Worm (Caenorhabditis elegans) whole organism, midembryonic: ENCODE measurements around the gene aat-8.

Experiments
- T22C8.4 ChIP-seq: fragments of 200-800 bp; sonication (Bioruptor generic); IDR thresholded peaks from 2 replicates; pipeline ENCODE4 v1.3.6; 2022; ENCODE audit warnings: missing genetic modification characterization, missing compliant biosample characterization
- klf-2 ChIP-seq: fragments of 200-800 bp; sonication (Bioruptor generic); conservative IDR thresholded peaks from 2 replicates; pipeline ENCODE4 v1.3.6; 2022; ENCODE audit warnings: missing genetic modification reagents, missing genetic modification characterization, missing compliant biosample characterization
- ref-1 ChIP-seq: fragments of 200-800 bp; sonication (Bioruptor generic); conservative IDR thresholded peaks from 2 replicates; pipeline ENCODE4 v1.3.6; 2022; ENCODE audit warnings: missing genetic modification reagents, missing genetic modification characterization, missing compliant biosample characterization
- tab-1 ChIP-seq: fragments of 200-800 bp; sonication (Bioruptor generic); IDR thresholded peaks from 2 replicates; pipeline ENCODE4 v1.3.6; 2022; ENCODE audit warnings: missing genetic modification characterization, missing compliant biosample characterization
- ztf-23 ChIP-seq: fragments of 200-800 bp; sonication (Bioruptor generic); IDR thresholded peaks from 2 replicates; pipeline ENCODE4 v1.3.6; 2022; ENCODE audit warnings: missing genetic modification reagents, missing genetic modification characterization, missing compliant biosample characterization
- ztf-29 ChIP-seq: fragments of 200-800 bp; sonication (Bioruptor generic); IDR thresholded peaks from 2 replicates; pipeline ENCODE4 v1.3.6; 2022; ENCODE audit warnings: missing genetic modification reagents, missing genetic modification characterization, missing compliant biosample characterization

- TF ChIP-seq tab-1 (no peak), ztf-29 (GFP tag; lab: Robert Waterston, UW) (no peak), ztf-23 (GFP tag; lab: Robert Waterston, UW) (no peak), ref-1 (GFP tag; lab: Robert Waterston, UW) (no peak), T22C8.4 (no peak), klf-2 (GFP tag; lab: Robert Waterston, UW) (no peak)
Measured at ce11 chrIV:3859552-3859951, 5.3 kb downstream of the aat-8 start.
